Fruit fly (Drosophila melanogaster) whole organism, embryonic: Measurements from ENCODE around the gene CG11700.
A peak's percentile ranks its signal among the peaks of the same experiment; 100 is the strongest.

Experiments used
- Aef1 ChIP-seq: fragments of 200-800 bp; sonication (Bioruptor generic); IDR thresholded peaks from 3 replicates; pipeline ENCODE4 v1.3.6; 2022; ENCODE audit warnings: missing biosample characterization, missing genetic modification characterization
- Awh ChIP-seq: fragments of 200-800 bp; sonication (Bioruptor generic); IDR thresholded peaks from 2 replicates; pipeline ENCODE4, ENCODE4 v1.3.6; 2022; ENCODE audit warnings: missing biosample characterization, missing genetic modification characterization
- CG10209 ChIP-seq: fragments of 200-800 bp; sonication (Bioruptor generic); optimal IDR thresholded peaks from 3 replicates; lab custom pipeline; 2017; ENCODE audit warnings: missing biosample characterization, mild to moderate bottlenecking, missing genetic modification characterization, missing genetic modification reagents
- CG12391 ChIP-seq: fragments of 200-800 bp; sonication (Bioruptor generic); optimal IDR thresholded peaks from 3 replicates; lab custom pipeline; 2018; ENCODE audit warnings: missing biosample characterization, mild to moderate bottlenecking, missing genetic modification characterization, moderate library complexity
- CG12942 ChIP-seq: fragments of 200-800 bp; sonication (Bioruptor generic); optimal IDR thresholded peaks from 3 replicates; lab custom pipeline; 2016; ENCODE audit warnings: missing biosample characterization, missing genetic modification characterization
- CG13624 ChIP-seq: fragments of 200-800 bp; sonication (Bioruptor generic); optimal IDR thresholded peaks from 2 replicates; lab custom pipeline; 2016; ENCODE audit warnings: missing biosample characterization, missing genetic modification characterization
- CG14014 ChIP-seq: fragments of 200-800 bp; sonication (Bioruptor generic); IDR thresholded peaks from 2 replicates; pipeline ENCODE4 v1.3.6; 2022; ENCODE audit warnings: missing biosample characterization, missing genetic modification characterization
- CG14710 ChIP-seq: fragments of 200-800 bp; sonication (Bioruptor generic); optimal IDR thresholded peaks from 3 replicates; lab custom pipeline; 2019; ENCODE audit warnings: missing biosample characterization, mild to moderate bottlenecking, missing genetic modification characterization, moderate library complexity
- CG14965 ChIP-seq: fragments of 200-800 bp; sonication (Bioruptor generic); optimal IDR thresholded peaks from 2 replicates; lab custom pipeline; 2016; ENCODE audit warnings: missing biosample characterization, missing genetic modification characterization, borderline replicate concordance
- CG15479 ChIP-seq: fragments of 200-800 bp; sonication (Bioruptor generic); optimal IDR thresholded peaks from 3 replicates; lab custom pipeline; 2019; ENCODE audit warnings: missing biosample characterization, mild to moderate bottlenecking, missing genetic modification characterization, moderate library complexity
- CG17829 ChIP-seq: fragments of 200-800 bp; optimal IDR thresholded peaks from 2 replicates; lab custom pipeline; 2019; ENCODE audit warnings: missing biosample characterization, mild to moderate bottlenecking, missing genetic modification characterization, moderate library complexity
- CG2712 ChIP-seq: fragments of 200-800 bp; optimal IDR thresholded peaks from 3 replicates; lab custom pipeline; 2019; ENCODE audit warnings: missing biosample characterization, mild to moderate bottlenecking, missing genetic modification characterization, moderate library complexity
- CG3163 ChIP-seq: fragments of 200-800 bp; sonication (Bioruptor generic); optimal IDR thresholded peaks from 3 replicates; lab custom pipeline; 2016; ENCODE audit warnings: missing biosample characterization, missing genetic modification characterization
- CG32767 ChIP-seq: fragments of 200-800 bp; sonication (Bioruptor generic); IDR thresholded peaks from 2 replicates; pipeline ENCODE4 v1.3.6; 2022; ENCODE audit warnings: missing biosample characterization, missing genetic modification characterization
- CG3281 ChIP-seq: fragments of 200-800 bp; sonication (Bioruptor generic); optimal IDR thresholded peaks from 3 replicates; lab custom pipeline; 2017; ENCODE audit warnings: missing biosample characterization, mild to moderate bottlenecking, missing genetic modification characterization
- CG33213 ChIP-seq: fragments of 200-800 bp; sonication (Bioruptor generic); optimal IDR thresholded peaks from 3 replicates; lab custom pipeline; 2016; ENCODE audit warnings: missing biosample characterization, missing genetic modification characterization
- CG33557 ChIP-seq: fragments of 200-800 bp; sonication (Bioruptor generic); optimal IDR thresholded peaks from 2 replicates; lab custom pipeline; 2019; ENCODE audit warnings: missing biosample characterization, mild to moderate bottlenecking, missing genetic modification characterization, moderate library complexity
- CG34422 ChIP-seq: fragments of 200-800 bp; sonication (Bioruptor generic); IDR thresholded peaks from 3 replicates; pipeline ENCODE4 v1.3.6; 2022; ENCODE audit warnings: missing biosample characterization, missing genetic modification characterization
- CG3995 ChIP-seq: fragments of 200-800 bp; sonication (Bioruptor generic); optimal IDR thresholded peaks from 3 replicates; lab custom pipeline; 2016; ENCODE audit warnings: missing biosample characterization, missing genetic modification characterization
- CG4424 ChIP-seq: fragments of 200-800 bp; sonication (Bioruptor generic); optimal IDR thresholded peaks from 3 replicates; lab custom pipeline; 2016; ENCODE audit warnings: missing biosample characterization, missing genetic modification characterization
- CG6683 ChIP-seq: fragments of 200-800 bp; sonication (Bioruptor generic); optimal IDR thresholded peaks from 2 replicates; lab custom pipeline; 2017; ENCODE audit warnings: missing biosample characterization, mild to moderate bottlenecking, missing genetic modification characterization, missing genetic modification reagents
- CG8290 ChIP-seq, 3 experiments: fragments of 200-800 bp; sonication (Bioruptor generic); optimal IDR thresholded peaks; 2 replicates each; lab custom pipeline; 2016 to 2019; ENCODE audit warnings: missing biosample characterization in 3 of 3, missing genetic modification characterization in 3 of 3, mild to moderate bottlenecking in 2 of 3, moderate library complexity in 1 of 3
- CG9727 ChIP-seq: fragments of 200-800 bp; sonication (Bioruptor generic); optimal IDR thresholded peaks from 3 replicates; lab custom pipeline; 2017; ENCODE audit warnings: missing biosample characterization, mild to moderate bottlenecking, missing genetic modification characterization
- CG9797 ChIP-seq: fragments of 200-800 bp; sonication (Bioruptor generic); optimal IDR thresholded peaks from 3 replicates; lab custom pipeline; 2018; ENCODE audit warnings: missing biosample characterization, mild to moderate bottlenecking, missing genetic modification characterization
- Dek ChIP-seq: fragments of 200-800 bp; sonication (Bioruptor generic); optimal IDR thresholded peaks from 3 replicates; lab custom pipeline; 2019; ENCODE audit warnings: missing biosample characterization, mild to moderate bottlenecking, missing genetic modification characterization, moderate library complexity
- Fer3 ChIP-seq: fragments of 200-800 bp; sonication (Bioruptor generic); optimal IDR thresholded peaks from 2 replicates; lab custom pipeline; 2018; ENCODE audit warnings: missing biosample characterization, mild to moderate bottlenecking, missing genetic modification characterization, moderate library complexity
- HLH3B ChIP-seq: fragments of 200-800 bp; sonication (Bioruptor generic); IDR thresholded peaks from 2 replicates; pipeline ENCODE4 v1.3.6; 2022; ENCODE audit warnings: missing biosample characterization, missing genetic modification characterization
- MBD-R2 ChIP-seq: fragments of 200-800 bp; sonication (Bioruptor generic); IDR thresholded peaks from 2 replicates; pipeline ENCODE4 v1.3.6; 2022; ENCODE audit warnings: missing biosample characterization, missing genetic modification characterization
- MTF-1 ChIP-seq: fragments of 200-800 bp; sonication (Bioruptor generic); optimal IDR thresholded peaks from 2 replicates; lab custom pipeline; 2018; ENCODE audit warnings: missing biosample characterization, mild to moderate bottlenecking, missing genetic modification characterization, borderline replicate concordance
- NC2α ChIP-seq: fragments of 200-800 bp; sonication (Bioruptor generic); optimal IDR thresholded peaks from 2 replicates; lab custom pipeline; 2016; ENCODE audit warnings: missing biosample characterization, missing genetic modification characterization
- Nf-YB ChIP-seq: fragments of 200-800 bp; sonication (Bioruptor generic); optimal IDR thresholded peaks from 3 replicates; lab custom pipeline; 2019; ENCODE audit warnings: missing biosample characterization, mild to moderate bottlenecking, missing genetic modification characterization, moderate library complexity
- Opbp ChIP-seq: fragments of 200-800 bp; sonication (Bioruptor generic); IDR thresholded peaks from 3 replicates; pipeline ENCODE4 v1.3.6; 2022; ENCODE audit warnings: missing biosample characterization, missing genetic modification characterization; ENCODE audit not compliant: partially characterized antibody
- PHDP ChIP-seq: fragments of 200-800 bp; sonication (Bioruptor generic); optimal IDR thresholded peaks from 3 replicates; lab custom pipeline; 2018; ENCODE audit warnings: missing biosample characterization, mild to moderate bottlenecking, missing genetic modification characterization, moderate library complexity
- Pdp1 ChIP-seq, 2 experiments: fragments of 200-800 bp; sonication (Bioruptor generic); optimal IDR thresholded peaks; 3 replicates each; lab custom pipeline; 2016; ENCODE audit warnings: missing biosample characterization in 2 of 2, missing genetic modification characterization in 2 of 2, mild to moderate bottlenecking in 1 of 2, moderate library complexity in 1 of 2
- Sin3A ChIP-seq: fragments of >200 bp; optimal IDR thresholded peaks from 2 replicates; lab custom pipeline; 2018
- Usf ChIP-seq: fragments of 200-800 bp; sonication (Bioruptor generic); optimal IDR thresholded peaks from 2 replicates; lab custom pipeline; 2017; ENCODE audit warnings: missing genotype, missing biosample characterization, missing genetic modification characterization
- ase ChIP-seq: fragments of 200-800 bp; sonication (Bioruptor generic); IDR thresholded peaks from 3 replicates; pipeline ENCODE4 v1.3.6; 2022; ENCODE audit warnings: missing biosample characterization, missing genetic modification characterization
- chn ChIP-seq: fragments of 200-800 bp; sonication (Bioruptor generic); optimal IDR thresholded peaks from 2 replicates; lab custom pipeline; 2016; ENCODE audit warnings: missing biosample characterization, missing genetic modification characterization
- cwo ChIP-seq: fragments of 200-800 bp; sonication (Bioruptor generic); optimal IDR thresholded peaks from 3 replicates; lab custom pipeline; 2017; ENCODE audit warnings: missing biosample characterization, missing genetic modification characterization, mild to moderate bottlenecking, moderate library complexity, missing genetic modification reagents
- fd96Cb ChIP-seq: fragments of 200-800 bp; sonication (Bioruptor generic); optimal IDR thresholded peaks from 2 replicates; lab custom pipeline; 2018; ENCODE audit warnings: missing biosample characterization, mild to moderate bottlenecking, missing genetic modification characterization, moderate library complexity
- grau ChIP-seq: fragments of 200-800 bp; optimal IDR thresholded peaks from 3 replicates; lab custom pipeline; 2019; ENCODE audit warnings: missing biosample characterization, mild to moderate bottlenecking, missing genetic modification characterization, moderate library complexity
- insv ChIP-seq, 2 experiments: fragments of 200-800 bp; sonication (Bioruptor generic); optimal IDR thresholded peaks; 3 replicates each; lab custom pipeline; 2016 to 2018; ENCODE audit warnings: missing biosample characterization in 2 of 2, missing genetic modification characterization in 2 of 2
- kay ChIP-seq: fragments of 200-800 bp; sonication (Bioruptor generic); optimal IDR thresholded peaks from 2 replicates; lab custom pipeline; 2016; ENCODE audit warnings: missing biosample characterization, missing genetic modification characterization
- org-1 ChIP-seq: fragments of 200-800 bp; sonication (Bioruptor generic); optimal IDR thresholded peaks from 2 replicates; lab custom pipeline; 2017; ENCODE audit warnings: missing biosample characterization, missing genetic modification characterization
- pb ChIP-seq: fragments of 200-800 bp; sonication (Bioruptor generic); optimal IDR thresholded peaks from 3 replicates; lab custom pipeline; 2016; ENCODE audit warnings: missing biosample characterization, missing genetic modification characterization
- phol ChIP-seq: fragments of 200-800 bp; sonication (Bioruptor generic); optimal IDR thresholded peaks from 3 replicates; lab custom pipeline; 2018; ENCODE audit warnings: missing biosample characterization, mild to moderate bottlenecking, missing genetic modification characterization, moderate library complexity
- sens ChIP-seq: fragments of 200-800 bp; sonication (Bioruptor generic); peaks from one replicate; lab custom pipeline; 2016; ENCODE audit warnings: missing biosample characterization, missing genetic modification characterization
- slou ChIP-seq: fragments of 200-800 bp; sonication (Bioruptor generic); optimal IDR thresholded peaks from 3 replicates; lab custom pipeline; 2016; ENCODE audit warnings: missing biosample characterization, missing genetic modification characterization
- wor ChIP-seq: fragments of 200-800 bp; sonication (Bioruptor generic); IDR thresholded peaks from 2 replicates; pipeline ENCODE4 v1.3.6; 2022; ENCODE audit warnings: missing biosample characterization, missing genetic modification characterization

CG11700 gene

DNA sequence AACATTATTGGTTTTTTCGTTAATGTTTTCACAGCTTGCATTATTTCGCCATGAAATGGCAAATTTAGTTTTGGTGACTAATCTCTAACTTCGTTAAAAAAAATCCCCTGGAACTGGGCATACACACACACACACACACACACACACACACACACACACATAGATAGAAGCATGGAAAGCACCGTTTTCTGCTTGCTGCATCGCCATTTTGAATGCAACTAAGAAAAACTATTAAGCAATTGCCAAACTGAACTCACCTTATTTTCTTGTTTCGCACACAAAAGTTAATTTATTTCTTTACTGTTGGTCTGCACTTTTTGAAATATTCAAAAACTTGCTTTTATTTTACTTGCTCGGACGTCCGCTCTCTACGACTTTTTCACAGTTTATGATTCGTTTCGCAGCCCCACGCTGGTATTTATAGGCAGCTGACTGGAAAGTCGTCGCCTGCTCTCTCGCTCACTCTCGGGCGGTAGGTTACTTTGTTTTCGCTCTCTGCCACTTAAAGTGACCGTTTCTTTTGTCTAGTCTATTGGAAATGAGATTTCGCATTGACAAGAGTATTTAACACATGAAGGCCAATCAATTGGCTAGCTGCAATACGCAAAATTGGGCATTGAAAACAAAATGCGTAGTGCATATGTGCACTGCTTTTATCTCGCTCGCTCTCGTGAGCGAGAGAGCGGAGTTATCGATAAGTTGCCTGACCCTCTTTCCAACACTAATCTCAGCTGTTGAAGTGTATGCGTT is 4.3 kb downstream of the CG11700 start (continued):
- peak; percentile 33 for TF ChIP-seq phol (tag; lab: Kevin White, UChicago)
- TF ChIP-seq insv (GFP tag; optimal IDR thresholded peaks at IDR 0.05; lab: Kevin White, UChicago), result peak in 1 of 2 experiments; percentile 49
- TF ChIP-seq CG14965 (GFP tag; lab: Kevin White, UChicago), result no peak
- TF ChIP-seq sens (GFP tag; lab: Kevin White, UChicago), result peak; percentile 87
- peak; percentile 41 for TF ChIP-seq Nf-YB (GFP tag; lab: Kevin White, UChicago)
- no peak for TF ChIP-seq fd96Cb
- TF ChIP-seq CG2712 (tag; lab: Kevin White, UChicago), result peak; percentile 3
- no peak for TF ChIP-seq CG14014 (GFP tag; lab: Robert Waterston, UW)
- TF ChIP-seq Fer3, result peak; percentile 9
- TF ChIP-seq HLH3B (GFP tag; lab: Robert Waterston, UW), result 0 out of 2 replicates have a peak, but pooled peaks have one; percentile 16
- TF ChIP-seq CG9797 (GFP tag; lab: Kevin White, UChicago), result peak; percentile 44
- peak; percentile 11 for TF ChIP-seq Dek (tag; lab: Kevin White, UChicago)
- no peak for TF ChIP-seq cwo (GFP tag; lab: Kevin White, UChicago)
- peak; percentile 42 for TF ChIP-seq CG4424
- 0 out of 2 replicates have a peak, but pooled peaks have one; percentile 10 for TF ChIP-seq Awh
- no peak for TF ChIP-seq Usf (GFP tag; lab: Kevin White, UChicago)
- peak; percentile 63 for TF ChIP-seq NC2α
- TF ChIP-seq PHDP (tag; lab: Kevin White, UChicago), result no peak
- TF ChIP-seq Sin3A, result peak; percentile 15
- no peak for TF ChIP-seq CG6683 (GFP tag; lab: Kevin White, UChicago)
- TF ChIP-seq Opbp, result peak; percentile 13; the same call in 1 of the 3 replicates
- peak; percentile 46 for TF ChIP-seq CG9727 (GFP tag; lab: Kevin White, UChicago)
- peak; percentile 19 for TF ChIP-seq pb (GFP tag; lab: Kevin White, UChicago)
- TF ChIP-seq CG33557, result no peak
- TF ChIP-seq ase (GFP tag; lab: Robert Waterston, UW), result no peak
- TF ChIP-seq CG15479 (GFP tag; lab: Kevin White, UChicago), result peak; percentile 56
- TF ChIP-seq CG33213 (GFP tag; lab: Kevin White, UChicago), result peak; percentile 38
- TF ChIP-seq CG13624 (GFP tag; lab: Kevin White, UChicago), result peak; percentile 94
- TF ChIP-seq CG32767 (GFP tag; lab: Robert Waterston, UW), result no peak
- TF ChIP-seq CG3281 (GFP tag; lab: Kevin White, UChicago), result peak; percentile 10
- TF ChIP-seq grau (tag; lab: Kevin White, UChicago), result no peak
- no peak for TF ChIP-seq slou
- TF ChIP-seq org-1, result peak; percentile 6
- peak; percentile 21 for TF ChIP-seq CG10209 (GFP tag; lab: Kevin White, UChicago)
- peak; percentile 36 for TF ChIP-seq kay (GFP tag; lab: Kevin White, UChicago)
- peak; percentile 13 for TF ChIP-seq CG17829 (tag; lab: Kevin White, UChicago)
- TF ChIP-seq CG8290 (GFP tag; optimal IDR thresholded peaks at IDR 0.05; lab: Kevin White, UChicago), result no peak
- TF ChIP-seq CG8290 (tag; optimal IDR thresholded peaks at IDR 0.05; lab: Kevin White, UChicago), result peak; percentile 34 to 47
- peak; percentile 63; the same call in 2 of the 3 replicates for TF ChIP-seq CG34422 (GFP tag; lab: Robert Waterston, UW)
- no peak for TF ChIP-seq Aef1 (GFP tag; lab: Robert Waterston, UW)
- no peak for TF ChIP-seq CG3995 (GFP tag; lab: Kevin White, UChicago)
- no peak for TF ChIP-seq wor (GFP tag; lab: Robert Waterston, UW)
- TF ChIP-seq MBD-R2 (GFP tag; lab: Robert Waterston, UW), result no peak
- TF ChIP-seq CG14710, result peak; percentile 36
- peak; percentile 26 for TF ChIP-seq CG3163 (GFP tag; lab: Kevin White, UChicago)
- peak; percentile 18 for TF ChIP-seq MTF-1 (GFP tag; lab: Kevin White, UChicago)
- TF ChIP-seq chn (GFP tag; lab: Kevin White, UChicago), result peak; percentile 1
- TF ChIP-seq Pdp1 (GFP tag; optimal IDR thresholded peaks at IDR 0.05; lab: Kevin White, UChicago), result peak in 1 of 2 experiments; percentile 18
- peak; percentile 6 for TF ChIP-seq CG12391
- no peak for TF ChIP-seq CG12942
